Fruit fly (Drosophila melanogaster) whole organism, embryonic: ENCODE measurements around the gene RunxB.

Experiments used
- CG10543 ChIP-seq: fragments of 200-800 bp; sonication (Bioruptor generic); optimal IDR thresholded peaks from 3 replicates; lab custom pipeline; 2017; ENCODE audit warnings: missing biosample characterization, mild to moderate bottlenecking, missing genetic modification characterization, moderate library complexity
- CG11695 ChIP-seq: fragments of 200-800 bp; sonication (Bioruptor generic); IDR thresholded peaks from 3 replicates; pipeline ENCODE4 v1.3.6; 2022; ENCODE audit warnings: missing biosample characterization, missing genetic modification characterization
- CG11696 ChIP-seq: fragments of 200-800 bp; sonication (Bioruptor generic); IDR thresholded peaks from 2 replicates; pipeline ENCODE4 v1.3.6; 2022; ENCODE audit warnings: missing biosample characterization, missing genetic modification characterization
- CG14965 ChIP-seq: fragments of 200-800 bp; sonication (Bioruptor generic); optimal IDR thresholded peaks from 2 replicates; lab custom pipeline; 2016; ENCODE audit warnings: missing biosample characterization, missing genetic modification characterization, borderline replicate concordance
- CG17912 ChIP-seq: fragments of 200-800 bp; sonication (Bioruptor generic); optimal IDR thresholded peaks from 2 replicates; lab custom pipeline; 2018; ENCODE audit warnings: missing biosample characterization, mild to moderate bottlenecking, missing genetic modification characterization
- CG2129 ChIP-seq: fragments of 200-800 bp; sonication (Bioruptor generic); IDR thresholded peaks from 2 replicates; pipeline ENCODE4 v1.3.6; 2022; ENCODE audit warnings: missing biosample characterization, missing genetic modification characterization; ENCODE audit not compliant: partially characterized antibody
- CG2678 ChIP-seq: fragments of 200-800 bp; sonication (Bioruptor generic); optimal IDR thresholded peaks from 3 replicates; lab custom pipeline; 2019; ENCODE audit warnings: missing biosample characterization, mild to moderate bottlenecking, missing genetic modification characterization, moderate library complexity
- CG3407 ChIP-seq: fragments of 200-800 bp; sonication (Bioruptor generic); optimal IDR thresholded peaks from 2 replicates; lab custom pipeline; 2018; ENCODE audit warnings: missing biosample characterization, mild to moderate bottlenecking, missing genetic modification characterization
- CG34224 ChIP-seq: fragments of 200-800 bp; sonication (Bioruptor generic); IDR thresholded peaks from 3 replicates; pipeline ENCODE4 v1.3.6; 2022; ENCODE audit warnings: missing biosample characterization, missing genetic modification characterization; ENCODE audit not compliant: partially characterized antibody
- CG34422 ChIP-seq: fragments of 200-800 bp; sonication (Bioruptor generic); IDR thresholded peaks from 3 replicates; pipeline ENCODE4 v1.3.6; 2022; ENCODE audit warnings: missing biosample characterization, missing genetic modification characterization
- CG43689 ChIP-seq: fragments of 200-800 bp; sonication (Bioruptor generic); IDR thresholded peaks from 2 replicates; pipeline ENCODE4 v1.3.6; 2022; ENCODE audit warnings: missing biosample characterization, missing genetic modification characterization
- CG6175 ChIP-seq: fragments of 200-800 bp; sonication (Bioruptor generic); IDR thresholded peaks from 3 replicates; pipeline ENCODE4 v1.3.6; 2022; ENCODE audit warnings: missing biosample characterization, missing genetic modification characterization
- CG8924 ChIP-seq: fragments of 200-800 bp; optimal IDR thresholded peaks from 3 replicates; lab custom pipeline; 2019; ENCODE audit warnings: missing biosample characterization, mild to moderate bottlenecking, missing genetic modification characterization, moderate library complexity
- CG9215 ChIP-seq: fragments of 200-800 bp; sonication (Bioruptor generic); IDR thresholded peaks from 2 replicates; pipeline ENCODE4 v1.3.6; 2022; ENCODE audit warnings: missing biosample characterization, missing genetic modification characterization
- CrebB ChIP-seq: fragments of 200-800 bp; sonication (Bioruptor generic); optimal IDR thresholded peaks from 3 replicates; lab custom pipeline; 2018; ENCODE audit warnings: missing biosample characterization, mild to moderate bottlenecking, missing genetic modification characterization
- D19A ChIP-seq: fragments of 200-800 bp; optimal IDR thresholded peaks from 3 replicates; lab custom pipeline; 2019; ENCODE audit warnings: missing biosample characterization, mild to moderate bottlenecking, missing genetic modification characterization, moderate library complexity
- Deaf1 ChIP-seq: fragments of 200-800 bp; optimal IDR thresholded peaks from 3 replicates; lab custom pipeline; 2019; ENCODE audit warnings: missing biosample characterization, mild to moderate bottlenecking, missing genetic modification characterization, moderate library complexity
- Fer2 ChIP-seq: fragments of 200-800 bp; sonication (Bioruptor generic); optimal IDR thresholded peaks from 2 replicates; lab custom pipeline; 2018; ENCODE audit warnings: missing biosample characterization, mild to moderate bottlenecking, missing genetic modification characterization, moderate library complexity
- GATAe ChIP-seq: fragments of 200-800 bp; sonication (Bioruptor generic); conservative IDR thresholded peaks from 2 replicates; pipeline ENCODE4 v1.3.6; 2022; ENCODE audit warnings: missing biosample characterization, missing genetic modification characterization
- H15 ChIP-seq: fragments of 200-800 bp; sonication (Bioruptor generic); IDR thresholded peaks from 3 replicates; pipeline ENCODE4 v1.3.6; 2022; ENCODE audit warnings: missing biosample characterization, missing genetic modification characterization
- HHEX ChIP-seq: fragments of 200-800 bp; sonication (Bioruptor generic); optimal IDR thresholded peaks from 3 replicates; lab custom pipeline; 2017; ENCODE audit warnings: missing biosample characterization, mild to moderate bottlenecking, missing genetic modification characterization, missing genetic modification reagents
- HLH54F ChIP-seq: fragments of 200-800 bp; sonication (Bioruptor generic); optimal IDR thresholded peaks from 3 replicates; lab custom pipeline; 2016; ENCODE audit warnings: missing biosample characterization, missing genetic modification characterization
- HmgD ChIP-seq: fragments of 200-800 bp; sonication (Bioruptor generic); optimal IDR thresholded peaks from 3 replicates; lab custom pipeline; 2016; ENCODE audit warnings: missing biosample characterization, missing genetic modification characterization
- MESR4 ChIP-seq: fragments of 200-800 bp; sonication (Bioruptor generic); optimal IDR thresholded peaks from 2 replicates; lab custom pipeline; 2018; ENCODE audit warnings: missing biosample characterization, mild to moderate bottlenecking, missing genetic modification characterization, moderate library complexity
- MTF-1 ChIP-seq: fragments of 200-800 bp; sonication (Bioruptor generic); optimal IDR thresholded peaks from 2 replicates; lab custom pipeline; 2018; ENCODE audit warnings: missing biosample characterization, mild to moderate bottlenecking, missing genetic modification characterization, borderline replicate concordance
- Neu2 ChIP-seq: fragments of 200-800 bp; sonication (Bioruptor generic); optimal IDR thresholded peaks from 3 replicates; lab custom pipeline; 2016; ENCODE audit warnings: missing biosample characterization, missing genetic modification characterization, borderline replicate concordance
- Oli ChIP-seq: fragments of 200-800 bp; sonication (Bioruptor generic); optimal IDR thresholded peaks from 2 replicates; lab custom pipeline; 2018; ENCODE audit warnings: missing biosample characterization, mild to moderate bottlenecking, missing genetic modification characterization, moderate library complexity
- Pdp1 ChIP-seq, 2 experiments: fragments of 200-800 bp; sonication (Bioruptor generic); optimal IDR thresholded peaks; 3 replicates each; lab custom pipeline; 2016; ENCODE audit warnings: missing biosample characterization in 2 of 2, missing genetic modification characterization in 2 of 2, mild to moderate bottlenecking in 1 of 2, moderate library complexity in 1 of 2
- Rx ChIP-seq: fragments of 200-800 bp; sonication (Bioruptor generic); IDR thresholded peaks from 2 replicates; pipeline ENCODE4 v1.3.6; 2022; ENCODE audit warnings: missing biosample characterization, missing genetic modification characterization
- TFAM ChIP-seq: fragments of 200-800 bp; sonication (Bioruptor generic); optimal IDR thresholded peaks from 2 replicates; lab custom pipeline; 2017; ENCODE audit warnings: missing biosample characterization, missing genetic modification characterization, inconsistent platforms
- Usf ChIP-seq: fragments of 200-800 bp; sonication (Bioruptor generic); optimal IDR thresholded peaks from 2 replicates; lab custom pipeline; 2017; ENCODE audit warnings: missing genotype, missing biosample characterization, missing genetic modification characterization
- al ChIP-seq: fragments of 200-800 bp; sonication (Bioruptor generic); IDR thresholded peaks from 2 replicates; pipeline ENCODE4 v1.3.6; 2022; ENCODE audit warnings: missing biosample characterization, missing genetic modification characterization
- ash1 ChIP-seq: fragments of 200-800 bp; sonication (Bioruptor generic); optimal IDR thresholded peaks from 2 replicates; lab custom pipeline; 2018; ENCODE audit warnings: missing biosample characterization, mild to moderate bottlenecking, missing genetic modification characterization
- az2 ChIP-seq: fragments of 200-800 bp; sonication (Bioruptor generic); optimal IDR thresholded peaks from 3 replicates; lab custom pipeline; 2016; ENCODE audit warnings: missing biosample characterization, missing genetic modification characterization
- da ChIP-seq: fragments of 200-800 bp; sonication (Bioruptor generic); optimal IDR thresholded peaks from 2 replicates; lab custom pipeline; 2016; ENCODE audit warnings: missing biosample characterization, missing genetic modification characterization
- gcm2 ChIP-seq: fragments of 200-800 bp; sonication (Bioruptor generic); optimal IDR thresholded peaks from 2 replicates; lab custom pipeline; 2016; ENCODE audit warnings: missing biosample characterization, missing genetic modification characterization
- gro ChIP-seq: fragments of 200-800 bp; sonication (Bioruptor generic); optimal IDR thresholded peaks from 2 replicates; lab custom pipeline; 2016; ENCODE audit warnings: missing biosample characterization, missing genetic modification characterization
- hbn ChIP-seq: fragments of 200-800 bp; sonication (Bioruptor generic); IDR thresholded peaks from 2 replicates; pipeline ENCODE4 v1.3.6; 2022; ENCODE audit warnings: missing biosample characterization, missing genetic modification characterization; ENCODE audit not compliant: partially characterized antibody
- kni ChIP-seq: fragments of 200-800 bp; sonication (Bioruptor generic); optimal IDR thresholded peaks from 3 replicates; lab custom pipeline; 2017; ENCODE audit warnings: mild to moderate bottlenecking, missing biosample characterization, missing genetic modification reagents, missing genetic modification characterization
- mam ChIP-seq: fragments of 200-800 bp; sonication (Bioruptor generic); optimal IDR thresholded peaks from 3 replicates; lab custom pipeline; 2016; ENCODE audit warnings: missing biosample characterization, missing genetic modification characterization
- nau ChIP-seq: fragments of 200-800 bp; sonication (Bioruptor generic); optimal IDR thresholded peaks from 3 replicates; lab custom pipeline; 2017; ENCODE audit warnings: missing biosample characterization, mild to moderate bottlenecking, missing genetic modification characterization, missing genetic modification reagents
- nerfin-2 ChIP-seq: fragments of 200-800 bp; sonication (Bioruptor generic); IDR thresholded peaks from 2 replicates; pipeline ENCODE4 v1.3.6; 2022; ENCODE audit warnings: missing biosample characterization, missing genetic modification characterization; ENCODE audit not compliant: partially characterized antibody
- otp ChIP-seq: fragments of 200-800 bp; sonication (Bioruptor generic); IDR thresholded peaks from 3 replicates; pipeline ENCODE4, ENCODE4 v1.3.6; 2022; ENCODE audit warnings: missing biosample characterization, missing genetic modification characterization
- peb ChIP-seq: fragments of 200-800 bp; sonication (Bioruptor generic); IDR thresholded peaks from 2 replicates; pipeline ENCODE4 v1.3.6; 2022; ENCODE audit warnings: missing biosample characterization, missing genetic modification characterization
- pzg ChIP-seq: fragments of 200-800 bp; sonication (Bioruptor generic); optimal IDR thresholded peaks from 3 replicates; lab custom pipeline; 2018; ENCODE audit warnings: missing biosample characterization, mild to moderate bottlenecking, missing genetic modification characterization, moderate library complexity
- ro ChIP-seq: fragments of 200-800 bp; sonication (Bioruptor generic); IDR thresholded peaks from 2 replicates; pipeline ENCODE4 v1.3.6; 2022; ENCODE audit warnings: missing biosample characterization, missing genetic modification characterization
- sima ChIP-seq: fragments of 200-800 bp; sonication (Bioruptor generic); optimal IDR thresholded peaks from 2 replicates; lab custom pipeline; 2016; ENCODE audit warnings: missing biosample characterization, missing genetic modification characterization
- stc ChIP-seq: fragments of 200-800 bp; sonication (Bioruptor generic); IDR thresholded peaks from 2 replicates; pipeline ENCODE4 v1.3.6; 2022; ENCODE audit warnings: missing biosample characterization, missing genetic modification characterization

Gene RunxB

dm6 chrX:20495767-20496656 is 42.3 kb upstream of the RunxB start (continued):
- TF ChIP-seq HHEX: peak; percentile 40
- TF ChIP-seq Rx: no peak; the same call in 1 of the 2 replicates
- TF ChIP-seq TFAM (GFP tag; lab: Kevin White, UChicago): no peak
- no peak for TF ChIP-seq hbn (GFP tag; lab: Robert Waterston, UW)
- no peak for TF ChIP-seq pzg
- TF ChIP-seq MTF-1 (GFP tag; lab: Kevin White, UChicago): no peak
- TF ChIP-seq Pdp1 (GFP tag; optimal IDR thresholded peaks at IDR 0.05; lab: Kevin White, UChicago): peak; percentile 35 to 54
- TF ChIP-seq ro (GFP tag; lab: Robert Waterston, UW): no peak
- TF ChIP-seq CG2129 (GFP tag; lab: Robert Waterston, UW): no peak
- no peak for TF ChIP-seq nerfin-2
- no peak for TF ChIP-seq CG34224
- no peak for TF ChIP-seq CrebB (tag; lab: Kevin White, UChicago)
- 0 out of 2 replicates have a peak, but pooled peaks have one; percentile 16 for TF ChIP-seq peb (GFP tag; lab: Robert Waterston, UW)
- no peak for TF ChIP-seq kni (GFP tag; lab: Kevin White, UChicago)
- peak; percentile 2 for TF ChIP-seq gro (GFP tag; lab: Kevin White, UChicago)
- no peak for TF ChIP-seq gcm2 (GFP tag; lab: Kevin White, UChicago)
- no peak for TF ChIP-seq CG43689 (GFP tag; lab: Robert Waterston, UW)
- TF ChIP-seq da (GFP tag; lab: Kevin White, UChicago): no peak
- peak; percentile 23 for TF ChIP-seq CG3407 (GFP tag; lab: Kevin White, UChicago)
- TF ChIP-seq MESR4 (GFP tag; lab: Kevin White, UChicago): no peak
- TF ChIP-seq CG6175 (GFP tag; lab: Robert Waterston, UW): no peak
- TF ChIP-seq CG34422 (GFP tag; lab: Robert Waterston, UW): peak; percentile 41; the same call in 1 of the 3 replicates
- TF ChIP-seq CG8924 (tag; lab: Kevin White, UChicago): peak; percentile 76
- peak; percentile 67 for TF ChIP-seq Oli (tag; lab: Kevin White, UChicago)
- TF ChIP-seq az2 (GFP tag; lab: Kevin White, UChicago): peak; percentile 65
- no peak for TF ChIP-seq Deaf1
- TF ChIP-seq CG11695 (GFP tag; lab: Robert Waterston, UW): peak; percentile 69; the same call in 2 of the 3 replicates
- TF ChIP-seq CG9215 (GFP tag; lab: Robert Waterston, UW): no peak
- TF ChIP-seq mam (GFP tag; lab: Kevin White, UChicago): peak; percentile 66
- TF ChIP-seq al: no peak; the same call in 1 of the 2 replicates
- TF ChIP-seq HmgD: no peak
- TF ChIP-seq Usf: no peak
- peak; percentile 46 for TF ChIP-seq nau (GFP tag; lab: Kevin White, UChicago)
- no peak for TF ChIP-seq sima
- no peak for TF ChIP-seq Fer2 (tag; lab: Kevin White, UChicago)
- peak; percentile 59 for TF ChIP-seq stc (GFP tag; lab: Robert Waterston, UW)
- TF ChIP-seq ash1 (GFP tag; lab: Kevin White, UChicago): no peak
- TF ChIP-seq CG10543 (GFP tag; lab: Kevin White, UChicago): no peak
- peak; percentile 65 for TF ChIP-seq HLH54F (GFP tag; lab: Kevin White, UChicago)
- peak; percentile 36 for TF ChIP-seq D19A
- TF ChIP-seq H15 (GFP tag; lab: Robert Waterston, UW): 0 out of 3 replicates have a peak, but pooled peaks have one; percentile 22
- TF ChIP-seq CG14965 (GFP tag; lab: Kevin White, UChicago): no peak
- no peak for TF ChIP-seq CG17912 (GFP tag; lab: Kevin White, UChicago)
- TF ChIP-seq Neu2 (GFP tag; lab: Kevin White, UChicago): no peak
- TF ChIP-seq GATAe (GFP tag; lab: Robert Waterston, UW): no peak
- TF ChIP-seq CG2678: peak; percentile 70
- no peak for TF ChIP-seq CG11696
- TF ChIP-seq otp (GFP tag; lab: Robert Waterston, UW): 0 out of 3 replicates have a peak, but pooled peaks have one; percentile 19
